Fruit fly (Drosophila melanogaster) whole organism, embryonic: ENCODE data around the gene Zn72D.
A peak's percentile ranks its signal among the peaks of the same experiment; 100 is the strongest.

ENCODE experiments used
- BEAF-32 ChIP-seq: fragments of 200-800 bp; sonication (Bioruptor generic); optimal IDR thresholded peaks from 3 replicates; lab custom pipeline; 2017; ENCODE audit warnings: missing biosample characterization, missing genetic modification characterization, mild to moderate bottlenecking, moderate library complexity, missing genetic modification reagents
- CG10267 ChIP-seq: fragments of 200-800 bp; sonication (Bioruptor generic); optimal IDR thresholded peaks from 2 replicates; lab custom pipeline; 2018; ENCODE audit warnings: missing biosample characterization, mild to moderate bottlenecking, missing genetic modification characterization, moderate library complexity
- CG10366 ChIP-seq: fragments of 200-800 bp; sonication (Bioruptor generic); IDR thresholded peaks from 2 replicates; pipeline ENCODE4 v1.3.6; 2022; ENCODE audit warnings: missing biosample characterization, missing genetic modification characterization
- CG11093 ChIP-seq: fragments of 200-800 bp; sonication (Bioruptor generic); IDR thresholded peaks from 3 replicates; pipeline ENCODE4 v1.3.6; 2022; ENCODE audit warnings: missing biosample characterization, missing genetic modification characterization
- CG11560 ChIP-seq: fragments of 200-800 bp; sonication (Bioruptor generic); IDR thresholded peaks from 3 replicates; pipeline ENCODE4 v1.3.6; 2022; ENCODE audit warnings: missing biosample characterization, missing genetic modification characterization
- CG14860 ChIP-seq: fragments of 200-800 bp; sonication (Bioruptor generic); IDR thresholded peaks from 3 replicates; pipeline ENCODE4 v1.3.6; 2022; ENCODE audit warnings: missing biosample characterization, missing genetic modification characterization; ENCODE audit not compliant: partially characterized antibody
- CG17186 ChIP-seq: fragments of 200-800 bp; sonication (Bioruptor generic); optimal IDR thresholded peaks from 3 replicates; lab custom pipeline; 2017; ENCODE audit warnings: missing biosample characterization, missing genetic modification reagents, missing genetic modification characterization
- CG17829 ChIP-seq: fragments of 200-800 bp; optimal IDR thresholded peaks from 2 replicates; lab custom pipeline; 2019; ENCODE audit warnings: missing biosample characterization, mild to moderate bottlenecking, missing genetic modification characterization, moderate library complexity
- CG2116 ChIP-seq: fragments of 200-800 bp; sonication (Bioruptor generic); optimal IDR thresholded peaks from 3 replicates; lab custom pipeline; 2018; ENCODE audit warnings: missing biosample characterization, mild to moderate bottlenecking, missing genetic modification characterization
- CG2120 ChIP-seq: fragments of 200-800 bp; sonication (Bioruptor generic); optimal IDR thresholded peaks from 3 replicates; lab custom pipeline; 2016; ENCODE audit warnings: missing biosample characterization, missing genetic modification characterization
- CG2199 ChIP-seq: fragments of 200-800 bp; sonication (Bioruptor generic); IDR thresholded peaks from 3 replicates; pipeline ENCODE4 v1.3.6; 2022; ENCODE audit warnings: missing biosample characterization, missing genetic modification characterization
- CG30403 ChIP-seq: fragments of 200-800 bp; sonication (Bioruptor generic); optimal IDR thresholded peaks from 3 replicates; lab custom pipeline; 2016; ENCODE audit warnings: missing biosample characterization, missing genetic modification characterization
- CG34224 ChIP-seq: fragments of 200-800 bp; sonication (Bioruptor generic); IDR thresholded peaks from 3 replicates; pipeline ENCODE4 v1.3.6; 2022; ENCODE audit warnings: missing biosample characterization, missing genetic modification characterization; ENCODE audit not compliant: partially characterized antibody
- CG34376 ChIP-seq: fragments of 200-800 bp; sonication (Bioruptor generic); optimal IDR thresholded peaks from 2 replicates; lab custom pipeline; 2018; ENCODE audit warnings: missing biosample characterization, mild to moderate bottlenecking, missing genetic modification characterization
- CG3847 ChIP-seq: fragments of 200-800 bp; sonication (Bioruptor generic); IDR thresholded peaks from 2 replicates; pipeline ENCODE4 v1.3.6; 2022; ENCODE audit warnings: missing biosample characterization, missing genetic modification characterization
- CG6791 ChIP-seq: fragments of 200-800 bp; sonication (Bioruptor generic); IDR thresholded peaks from 3 replicates; pipeline ENCODE4 v1.3.6; 2022; ENCODE audit warnings: missing biosample characterization, missing genetic modification characterization; ENCODE audit not compliant: partially characterized antibody
- CG6813 ChIP-seq: fragments of 200-800 bp; sonication (Bioruptor generic); optimal IDR thresholded peaks from 2 replicates; lab custom pipeline; 2017; ENCODE audit warnings: missing biosample characterization, missing genetic modification characterization, mild to moderate bottlenecking, moderate library complexity, missing genetic modification reagents
- CG7745 ChIP-seq: fragments of 200-800 bp; sonication (Bioruptor generic); optimal IDR thresholded peaks from 2 replicates; lab custom pipeline; 2018; ENCODE audit warnings: missing biosample characterization, mild to moderate bottlenecking, missing genetic modification characterization, moderate library complexity
- CG7928 ChIP-seq: fragments of 200-800 bp; sonication (Bioruptor generic); optimal IDR thresholded peaks from 2 replicates; lab custom pipeline; 2017; ENCODE audit warnings: missing biosample characterization, mild to moderate bottlenecking, missing genetic modification characterization
- CG8924 ChIP-seq: fragments of 200-800 bp; optimal IDR thresholded peaks from 3 replicates; lab custom pipeline; 2019; ENCODE audit warnings: missing biosample characterization, mild to moderate bottlenecking, missing genetic modification characterization, moderate library complexity
- CHES-1-like ChIP-seq: fragments of 200-800 bp; sonication (Bioruptor generic); optimal IDR thresholded peaks from 2 replicates; lab custom pipeline; 2016; ENCODE audit warnings: missing biosample characterization, missing genetic modification characterization
- D ChIP-seq, 2 experiments: fragments of 200-800 bp in 1 of 2; fragments of >200 bp in 1 of 2; sonication (Bioruptor generic) in 1 of 2; optimal IDR thresholded peaks; 2 replicates in 1 of 2; 3 replicates in 1 of 2; lab custom pipeline; 2017; ENCODE audit warnings: mild to moderate bottlenecking in 1 of 2, missing biosample characterization in 1 of 2, missing genetic modification characterization in 1 of 2, missing genetic modification reagents in 1 of 2
- Dad ChIP-seq: fragments of 200-800 bp; sonication (Bioruptor generic); optimal IDR thresholded peaks from 3 replicates; lab custom pipeline; 2016; ENCODE audit warnings: missing biosample characterization, missing genetic modification characterization
- Doc3 ChIP-seq: fragments of 200-800 bp; sonication (Bioruptor generic); IDR thresholded peaks from 3 replicates; pipeline ENCODE4 v1.3.6; 2022; ENCODE audit warnings: missing biosample characterization, missing genetic modification characterization; ENCODE audit not compliant: partially characterized antibody
- Dp ChIP-seq: fragments of 200-800 bp; sonication (Bioruptor generic); optimal IDR thresholded peaks from 2 replicates; lab custom pipeline; 2018; ENCODE audit warnings: missing biosample characterization, mild to moderate bottlenecking, missing genetic modification characterization, moderate library complexity
- E2f2 ChIP-seq: fragments of 200-800 bp; sonication (Bioruptor generic); IDR thresholded peaks from 2 replicates; pipeline ENCODE4 v1.3.6; 2022; ENCODE audit warnings: missing biosample characterization, missing genetic modification characterization
- Ets97D ChIP-seq: fragments of 200-800 bp; sonication (Bioruptor generic); optimal IDR thresholded peaks from 3 replicates; lab custom pipeline; 2016; ENCODE audit warnings: missing biosample characterization, missing genetic modification characterization
- Hr51 ChIP-seq, 2 experiments: fragments of 200-800 bp; sonication (Bioruptor generic); optimal IDR thresholded peaks; 2 replicates in 1 of 2; 3 replicates in 1 of 2; lab custom pipeline; 2016 to 2018; ENCODE audit warnings: missing biosample characterization in 2 of 2, missing genetic modification characterization in 2 of 2, mild to moderate bottlenecking in 1 of 2, moderate library complexity in 1 of 2
- Kr ChIP-seq: fragments of 200-800 bp; sonication (Bioruptor generic); optimal IDR thresholded peaks from 2 replicates; lab custom pipeline; 2017; ENCODE audit warnings: missing biosample characterization, mild to moderate bottlenecking, missing genetic modification characterization
- Med ChIP-seq: fragments of 200-800 bp; sonication (Bioruptor generic); peaks from one replicate; lab custom pipeline; 2016; ENCODE audit warnings: missing biosample characterization, missing genetic modification characterization, mild to moderate bottlenecking, inconsistent platforms, moderate library complexity
- Nf-YA ChIP-seq: fragments of 200-800 bp; sonication (Bioruptor generic); IDR thresholded peaks from 2 replicates; pipeline ENCODE4 v1.3.6; 2022; ENCODE audit warnings: missing biosample characterization, missing genetic modification characterization
- Nf-YC ChIP-seq: fragments of 200-800 bp; optimal IDR thresholded peaks from 3 replicates; lab custom pipeline; 2019; ENCODE audit warnings: missing biosample characterization, mild to moderate bottlenecking, missing genetic modification characterization, moderate library complexity
- Opbp ChIP-seq: fragments of 200-800 bp; sonication (Bioruptor generic); IDR thresholded peaks from 3 replicates; pipeline ENCODE4 v1.3.6; 2022; ENCODE audit warnings: missing biosample characterization, missing genetic modification characterization; ENCODE audit not compliant: partially characterized antibody
- Pdp1 ChIP-seq, 2 experiments: fragments of 200-800 bp; sonication (Bioruptor generic); optimal IDR thresholded peaks; 3 replicates each; lab custom pipeline; 2016; ENCODE audit warnings: missing biosample characterization in 2 of 2, missing genetic modification characterization in 2 of 2, mild to moderate bottlenecking in 1 of 2, moderate library complexity in 1 of 2
- Scr ChIP-seq: fragments of 200-800 bp; sonication (Bioruptor generic); IDR thresholded peaks from 2 replicates; pipeline ENCODE4 v1.3.6; 2022; ENCODE audit warnings: missing biosample characterization, missing genetic modification characterization; ENCODE audit not compliant: partially characterized antibody
- Sry-δ ChIP-seq: fragments of 200-800 bp; sonication (Bioruptor generic); optimal IDR thresholded peaks from 2 replicates; lab custom pipeline; 2016; ENCODE audit warnings: missing biosample characterization, missing genetic modification characterization
- YL-1 ChIP-seq: fragments of 200-800 bp; sonication (Bioruptor generic); optimal IDR thresholded peaks from 3 replicates; lab custom pipeline; 2017; ENCODE audit warnings: missing biosample characterization, mild to moderate bottlenecking, missing genetic modification characterization
- cg ChIP-seq: fragments of 200-800 bp; sonication (Bioruptor generic); optimal IDR thresholded peaks from 3 replicates; lab custom pipeline; 2019; ENCODE audit warnings: missing biosample characterization, mild to moderate bottlenecking, missing genetic modification characterization, moderate library complexity
- hb ChIP-seq: fragments of 200-800 bp; sonication (Bioruptor generic); IDR thresholded peaks from 3 replicates; pipeline ENCODE4 v1.3.6; 2022; ENCODE audit warnings: missing biosample characterization, missing genetic modification characterization; ENCODE audit not compliant: partially characterized antibody
- hbn ChIP-seq: fragments of 200-800 bp; sonication (Bioruptor generic); IDR thresholded peaks from 2 replicates; pipeline ENCODE4 v1.3.6; 2022; ENCODE audit warnings: missing biosample characterization, missing genetic modification characterization; ENCODE audit not compliant: partially characterized antibody
- her ChIP-seq: fragments of 200-800 bp; sonication (Bioruptor generic); optimal IDR thresholded peaks from 2 replicates; lab custom pipeline; 2016; ENCODE audit warnings: missing biosample characterization, missing genetic modification characterization
- inv ChIP-seq: fragments of 200-800 bp; sonication (Bioruptor generic); IDR thresholded peaks from 2 replicates; pipeline ENCODE4 v1.3.6; 2022; ENCODE audit warnings: missing biosample characterization, missing genetic modification characterization; ENCODE audit not compliant: partially characterized antibody
- knrl ChIP-seq: fragments of 200-800 bp; sonication (Bioruptor generic); IDR thresholded peaks from 3 replicates; pipeline ENCODE4 v1.3.6; 2022; ENCODE audit warnings: missing biosample characterization, missing genetic modification characterization; ENCODE audit not compliant: partially characterized antibody
- nmo ChIP-seq: fragments of 200-800 bp; sonication (Bioruptor generic); optimal IDR thresholded peaks from 2 replicates; lab custom pipeline; 2018; ENCODE audit warnings: missing biosample characterization, mild to moderate bottlenecking, missing genetic modification characterization, moderate library complexity
- pzg ChIP-seq: fragments of 200-800 bp; sonication (Bioruptor generic); optimal IDR thresholded peaks from 3 replicates; lab custom pipeline; 2018; ENCODE audit warnings: missing biosample characterization, mild to moderate bottlenecking, missing genetic modification characterization, moderate library complexity
- stwl ChIP-seq: fragments of 200-800 bp; sonication (Bioruptor generic); optimal IDR thresholded peaks from 3 replicates; lab custom pipeline; 2018; ENCODE audit warnings: missing biosample characterization, mild to moderate bottlenecking, missing genetic modification characterization, moderate library complexity
- toy ChIP-seq: fragments of 200-800 bp; sonication (Bioruptor generic); IDR thresholded peaks from 2 replicates; pipeline ENCODE4 v1.3.6; 2022; ENCODE audit warnings: missing biosample characterization, missing genetic modification characterization
- vvl ChIP-seq: fragments of 200-800 bp; sonication (Bioruptor generic); IDR thresholded peaks from 2 replicates; pipeline ENCODE4 v1.3.6; 2022; ENCODE audit warnings: missing biosample characterization, missing genetic modification characterization

The Zn72D gene

DNA sequence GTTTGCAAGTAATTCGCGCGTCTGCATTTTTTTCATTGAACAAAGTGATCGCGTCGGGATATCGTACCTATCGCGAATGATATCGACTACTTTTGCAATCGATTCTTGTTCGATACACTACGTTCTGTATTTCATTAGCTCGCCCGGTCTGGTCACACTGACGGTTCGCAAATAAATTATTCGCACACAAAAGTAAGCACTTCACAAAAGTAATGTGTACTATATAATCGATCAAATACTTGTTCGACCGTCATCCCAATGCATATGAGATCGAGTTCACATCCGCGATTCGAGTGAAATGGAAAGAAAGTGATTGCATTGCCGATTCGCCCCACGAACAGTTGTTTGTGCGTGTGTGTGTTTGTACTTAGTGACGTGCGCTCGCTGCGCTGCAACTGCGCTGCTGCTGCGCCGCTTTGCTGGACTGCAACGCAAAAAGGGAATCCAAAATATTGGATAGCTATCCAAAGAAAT lies 22.1 kb downstream of the Zn72D start, which contains the start of the genes CG5235 and ClC-c (continued):
- peak; percentile 88 for TF ChIP-seq CG6791 (GFP tag; lab: Robert Waterston, UW)
- peak; percentile 38; the same call in 1 of the 2 replicates for TF ChIP-seq vvl (GFP tag; lab: Robert Waterston, UW)
- peak; percentile 81 for TF ChIP-seq cg (GFP tag; lab: Kevin White, UChicago)
- TF ChIP-seq Dp = peak; percentile 65
- peak; percentile 77 for TF ChIP-seq Opbp
- peak; percentile 70 for TF ChIP-seq Scr (GFP tag; lab: Robert Waterston, UW)
- no peak for TF ChIP-seq Dad
- peak; percentile 26 for TF ChIP-seq nmo (GFP tag; lab: Kevin White, UChicago)
- no peak for TF ChIP-seq Hr51 (GFP tag; optimal IDR thresholded peaks at IDR 0.05; lab: Kevin White, UChicago)
- peak; percentile 77 for TF ChIP-seq hbn (GFP tag; lab: Robert Waterston, UW)
- peak; percentile 72 for TF ChIP-seq CG14860 (GFP tag; lab: Robert Waterston, UW)
- TF ChIP-seq Nf-YC (tag; lab: Kevin White, UChicago) = no peak
- TF ChIP-seq toy (GFP tag; lab: Robert Waterston, UW) = no peak
- TF ChIP-seq CG11093 = no peak
- peak; percentile 97 for TF ChIP-seq CG11560 (tag; lab: Robert Waterston, UW)
- TF ChIP-seq CG2120 (GFP tag; lab: Kevin White, UChicago) = peak; percentile 9
- peak; percentile 66 for TF ChIP-seq Sry-δ (GFP tag; lab: Kevin White, UChicago)
- TF ChIP-seq Kr (GFP tag; lab: Kevin White, UChicago) = no peak
- TF ChIP-seq CG2116 (GFP tag; lab: Kevin White, UChicago) = peak; percentile 52
- TF ChIP-seq stwl = peak; percentile 65
- TF ChIP-seq Ets97D = peak; percentile 32
- TF ChIP-seq YL-1 = peak; percentile 84
- peak; percentile 69 for TF ChIP-seq knrl (GFP tag; lab: Robert Waterston, UW)
- peak; percentile 51 for TF ChIP-seq CHES-1-like (GFP tag; lab: Kevin White, UChicago)
- TF ChIP-seq pzg (GFP tag; lab: Kevin White, UChicago) = peak; percentile 84
- peak; percentile 90 for TF ChIP-seq CG34224 (GFP tag; lab: Robert Waterston, UW)
- TF ChIP-seq CG17829 (tag; lab: Kevin White, UChicago) = peak; percentile 34
- no peak for TF ChIP-seq CG10366
- TF ChIP-seq CG6813 (GFP tag; lab: Kevin White, UChicago) = no peak
- TF ChIP-seq CG10267 (tag; lab: Kevin White, UChicago) = peak; percentile 40
- no peak for TF ChIP-seq CG2199
- no peak for TF ChIP-seq CG7928
- TF ChIP-seq Pdp1 (GFP tag; optimal IDR thresholded peaks at IDR 0.05; lab: Kevin White, UChicago) = peak in 1 of 2 experiments; percentile 22
- peak; percentile 55 for TF ChIP-seq CG17186 (GFP tag; lab: Kevin White, UChicago)
- TF ChIP-seq Nf-YA (GFP tag; lab: Robert Waterston, UW) = no peak
- peak; percentile 78 for TF ChIP-seq E2f2 (GFP tag; lab: Robert Waterston, UW)
- TF ChIP-seq Med = peak; percentile 79
- TF ChIP-seq CG7745 = peak; percentile 46
- peak; percentile 78 for TF ChIP-seq hb (GFP tag; lab: Robert Waterston, UW)
- TF ChIP-seq D (optimal IDR thresholded peaks at IDR 0.05; lab: Kevin White, UChicago) = peak; percentile 41
- TF ChIP-seq D (GFP tag; optimal IDR thresholded peaks at IDR 0.05; lab: Kevin White, UChicago) = no peak
- peak; percentile 36 for TF ChIP-seq CG8924 (tag; lab: Kevin White, UChicago)
- TF ChIP-seq inv (GFP tag; lab: Robert Waterston, UW) = peak; percentile 74
- TF ChIP-seq BEAF-32 (GFP tag; lab: Kevin White, UChicago) = peak; percentile 79
- 0 out of 2 replicates have a peak, but pooled peaks have one; percentile 12 for TF ChIP-seq CG3847
- peak; percentile 16 for TF ChIP-seq her (GFP tag; lab: Kevin White, UChicago)
- peak; percentile 72 for TF ChIP-seq Doc3 (GFP tag; lab: Robert Waterston, UW)
- peak; percentile 45 for TF ChIP-seq CG34376 (GFP tag; lab: Kevin White, UChicago)
- no peak for TF ChIP-seq CG30403
